Worm (Caenorhabditis elegans): ENCODE measurements around the gene T01D1.4.
A peak's percentile ranks its signal among the peaks of the same experiment; 100 is the strongest.

- TF ChIP-seq egl-27 (tag; optimal IDR thresholded peaks at IDR 0.05) = peak; percentile 53
- peak; percentile 93 for TF ChIP-seq ama-1 (optimal IDR thresholded peaks at IDR 0.05)
- TF ChIP-seq unc-62 (GFP tag; optimal IDR thresholded peaks at IDR 0.05) = no peak
- no peak for TF ChIP-seq nhr-12 (tag; optimal IDR thresholded peaks at IDR 0.05)
- peak; percentile 17 for TF ChIP-seq nhr-76 (tag; optimal IDR thresholded peaks at IDR 0.05)
- no peak for TF ChIP-seq nhr-67 (tag; optimal IDR thresholded peaks at IDR 0.05)
- TF ChIP-seq eor-1 (tag; optimal IDR thresholded peaks at IDR 0.05) = no peak
- peak; percentile 86 for TF ChIP-seq lin-39 (tag; optimal IDR thresholded peaks at IDR 0.05)
- TF ChIP-seq mdl-1 (tag; optimal IDR thresholded peaks at IDR 0.05) = no peak
- no peak for TF ChIP-seq zag-1 (tag; optimal IDR thresholded peaks at IDR 0.05)
- TF ChIP-seq nhr-77 (tag; optimal IDR thresholded peaks at IDR 0.05) = peak; percentile 52
- TF ChIP-seq ZK546.5 (tag; optimal IDR thresholded peaks at IDR 0.05) = peak; percentile 21
Observed at ce11 chrII:216598-216997, 37.7 kb upstream of the T01D1.4 start, which contains the start of gene F48A11.4.
